Fruit fly (Drosophila melanogaster): ENCODE measurements around the gene bdwf.

bdwf gene

dm6 chr3R:17002218-17003110 lies 40.5 kb downstream of the bdwf start, which contains the start of the genes Sf3a1 and Irc (continued):
- peak; percentile 98 for TF ChIP-seq amos (GFP tag; IDR thresholded peaks at IDR 0.05; ENCODE audit: partially characterized antibody)
- no peak for TF ChIP-seq CG8924 (tag; optimal IDR thresholded peaks at IDR 0.05)
- no peak for TF ChIP-seq CG6254 (GFP tag; optimal IDR thresholded peaks at IDR 0.05)
- peak; percentile 7 for TF ChIP-seq pum (GFP tag; optimal IDR thresholded peaks at IDR 0.05)
- TF ChIP-seq CG15011 (GFP tag; optimal IDR thresholded peaks at IDR 0.05): no peak
- peak; percentile 95 for TF ChIP-seq knrl (GFP tag; IDR thresholded peaks at IDR 0.05; ENCODE audit: partially characterized antibody)
- peak; percentile 86 for TF ChIP-seq CG3995 (GFP tag; optimal IDR thresholded peaks at IDR 0.05)
- peak; percentile 30 for TF ChIP-seq grau (tag; optimal IDR thresholded peaks at IDR 0.05)
- no peak for TF ChIP-seq Awh (GFP tag; IDR thresholded peaks at IDR 0.05)
- TF ChIP-seq CG18011 (GFP tag; optimal IDR thresholded peaks at IDR 0.05): no peak
- peak; percentile 65 for TF ChIP-seq CG12769 (tag; optimal IDR thresholded peaks at IDR 0.05)
- peak; percentile 78 for TF ChIP-seq CG7987 (GFP tag; optimal IDR thresholded peaks at IDR 0.05)
- TF ChIP-seq twi (tag; optimal IDR thresholded peaks at IDR 0.05): no peak
- no peak for TF ChIP-seq Mes4 (GFP tag; optimal IDR thresholded peaks at IDR 0.05)
- TF ChIP-seq CG4820 (GFP tag; optimal IDR thresholded peaks at IDR 0.05): no peak
- TF ChIP-seq cad (GFP tag; optimal IDR thresholded peaks at IDR 0.05): no peak
- no peak for TF ChIP-seq CG13296 (GFP tag; optimal IDR thresholded peaks at IDR 0.05)
- TF ChIP-seq CG8388 (GFP tag; optimal IDR thresholded peaks at IDR 0.05): no peak
- TF ChIP-seq CG2129 (GFP tag; IDR thresholded peaks at IDR 0.05; ENCODE audit: partially characterized antibody): peak; percentile 86
- no peak for TF ChIP-seq Adf1 (GFP tag; IDR thresholded peaks at IDR 0.05)
- peak; percentile 78 for TF ChIP-seq Ets97D (GFP tag; optimal IDR thresholded peaks at IDR 0.05)
- peak; percentile 2 for TF ChIP-seq cwo (GFP tag; optimal IDR thresholded peaks at IDR 0.05)
- TF ChIP-seq CG12744 (GFP tag; optimal IDR thresholded peaks at IDR 0.05): no peak
- peak; percentile 96 for TF ChIP-seq unc-4 (GFP tag; IDR thresholded peaks at IDR 0.05; ENCODE audit: partially characterized antibody)
- peak; percentile 93 for TF ChIP-seq hb (GFP tag; IDR thresholded peaks at IDR 0.05; ENCODE audit: partially characterized antibody)
- TF ChIP-seq Doc2 (GFP tag; IDR thresholded peaks at IDR 0.05): no peak
- no peak for TF ChIP-seq schlank (tag; optimal IDR thresholded peaks at IDR 0.05)
- no peak for TF ChIP-seq HLH3B (GFP tag; IDR thresholded peaks at IDR 0.05)
- TF ChIP-seq bcd (GFP tag; optimal IDR thresholded peaks at IDR 0.05): peak; percentile 1
- no peak for TF ChIP-seq Ravus (GFP tag; IDR thresholded peaks at IDR 0.05)
- no peak for TF ChIP-seq CG13775 (GFP tag; optimal IDR thresholded peaks at IDR 0.05)
- TF ChIP-seq CG10959 (GFP tag; IDR thresholded peaks at IDR 0.05): no peak
- no peak for TF ChIP-seq CG8478 (optimal IDR thresholded peaks at IDR 0.05)
- TF ChIP-seq CG10274 (GFP tag; optimal IDR thresholded peaks at IDR 0.05): no peak
- TF ChIP-seq Hey (tag; optimal IDR thresholded peaks at IDR 0.05): no peak
- peak; percentile 13 for TF ChIP-seq HLH54F (GFP tag; optimal IDR thresholded peaks at IDR 0.05)
- no peak for TF ChIP-seq tll (GFP tag; optimal IDR thresholded peaks at IDR 0.05)
- TF ChIP-seq Dp (GFP tag; optimal IDR thresholded peaks at IDR 0.05): peak; percentile 96
- no peak for TF ChIP-seq ase (GFP tag; IDR thresholded peaks at IDR 0.05)
- TF ChIP-seq CG12236 (GFP tag; optimal IDR thresholded peaks at IDR 0.05): no peak
- no peak for TF ChIP-seq hth (optimal IDR thresholded peaks at IDR 0.05)
- TF ChIP-seq tx (GFP tag; optimal IDR thresholded peaks at IDR 0.05): peak; percentile 18
- no peak for TF ChIP-seq CG12219 (GFP tag; optimal IDR thresholded peaks at IDR 0.05)
- no peak for TF ChIP-seq CG11695 (GFP tag; IDR thresholded peaks at IDR 0.05)
- TF ChIP-seq MESR4 (GFP tag; optimal IDR thresholded peaks at IDR 0.05): peak; percentile 65
- TF ChIP-seq br (optimal IDR thresholded peaks at IDR 0.05): no peak
- TF ChIP-seq aop (GFP tag; IDR thresholded peaks at IDR 0.05): no peak
- no peak for TF ChIP-seq Rx (GFP tag; IDR thresholded peaks at IDR 0.05)
- peak; percentile 57 for TF ChIP-seq mam (GFP tag; optimal IDR thresholded peaks at IDR 0.05)
- TF ChIP-seq CG18764 (GFP tag; optimal IDR thresholded peaks at IDR 0.05): no peak
